Fruit fly (Drosophila melanogaster): ENCODE measurements around the gene Etfb.

The Etfb gene

DNA sequence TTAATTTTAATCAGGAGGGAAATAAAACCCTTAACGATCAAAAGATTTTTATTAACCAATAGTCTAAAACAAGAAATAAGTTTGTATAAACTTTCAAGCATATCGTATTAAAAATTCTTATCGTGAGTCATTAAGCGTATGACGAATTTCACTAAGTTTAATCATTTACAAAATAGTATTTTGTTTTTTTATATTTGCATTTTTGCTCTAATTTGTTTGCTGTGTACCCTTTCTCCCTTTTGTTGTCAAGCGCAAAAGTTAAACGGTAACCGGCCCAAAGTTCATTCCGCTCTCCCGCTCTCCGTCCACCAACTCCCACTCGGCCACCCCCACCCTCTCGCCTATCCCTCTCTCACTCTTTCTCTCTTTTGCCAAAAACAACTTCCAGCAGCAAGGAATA is 38.9 kb downstream of the Etfb start:
- TF ChIP-seq CG8478 (optimal IDR thresholded peaks at IDR 0.05) (no peak), CTCF (optimal IDR thresholded peaks at IDR 0.05) (no peak)

dm6 chr3R:29763154-29763553 is 39.6 kb downstream of the Etfb start:
- TF ChIP-seq CG8478 (optimal IDR thresholded peaks at IDR 0.05) (no peak), CTCF (optimal IDR thresholded peaks at IDR 0.05) (no peak)

dm6 chr3R:29762297-29762696 is 40.4 kb downstream of the Etfb start:
- no peak for TF ChIP-seq CG8478 (optimal IDR thresholded peaks at IDR 0.05)
- no peak for TF ChIP-seq CTCF (optimal IDR thresholded peaks at IDR 0.05)

dm6 chr3R:29761569-29761968 is 41.2 kb downstream of the Etfb start:
- TF ChIP-seq CG8478 (optimal IDR thresholded peaks at IDR 0.05) = no peak
- TF ChIP-seq CTCF (optimal IDR thresholded peaks at IDR 0.05) = no peak

DNA sequence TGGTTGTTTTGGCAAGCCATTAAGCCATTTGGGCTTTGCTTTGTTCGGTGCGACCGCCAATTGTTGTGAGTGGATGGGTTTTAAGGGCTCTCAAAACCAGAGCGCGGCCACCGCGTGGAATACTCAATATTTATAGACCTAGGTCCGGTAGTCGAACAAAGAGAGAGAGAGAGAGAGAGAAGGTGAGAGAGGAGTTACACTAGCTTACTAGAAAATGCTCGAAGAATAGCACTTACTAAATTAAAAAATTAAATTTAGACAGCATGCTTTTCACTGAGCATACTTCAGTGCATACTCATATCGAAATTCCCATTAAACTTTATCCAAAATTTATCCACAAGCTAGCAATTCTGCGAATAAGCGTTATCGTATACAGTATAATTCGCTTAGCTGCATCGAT is 42.7 kb downstream of the Etfb start:
- TF ChIP-seq CTCF (optimal IDR thresholded peaks at IDR 0.05) = no peak
- no peak for TF ChIP-seq CG8478 (optimal IDR thresholded peaks at IDR 0.05)

DNA sequence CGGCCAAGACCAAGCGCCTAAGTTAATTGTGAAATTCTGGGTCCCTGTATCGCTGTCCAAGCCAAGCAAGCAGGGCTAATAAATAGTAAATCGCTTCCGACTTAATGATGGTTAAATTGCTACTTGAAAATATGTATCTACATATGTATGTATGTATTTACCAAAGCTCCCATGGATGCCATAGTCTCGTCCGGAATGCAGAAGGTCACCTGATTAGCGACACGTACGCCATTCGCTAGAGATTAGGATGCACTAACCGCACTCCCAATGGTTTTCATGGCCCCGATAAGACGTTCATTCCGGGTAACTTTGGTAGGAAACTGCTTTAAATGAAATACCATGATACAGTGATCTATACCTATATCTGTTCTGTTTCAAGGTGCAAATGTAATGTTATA is 44.0 kb downstream of the Etfb start:
- no peak for TF ChIP-seq CTCF (optimal IDR thresholded peaks at IDR 0.05)
- TF ChIP-seq CG8478 (optimal IDR thresholded peaks at IDR 0.05) = no peak

dm6 chr3R:29758129-29758733 is 44.5 kb downstream of the Etfb start:
- TF ChIP-seq CTCF (optimal IDR thresholded peaks at IDR 0.05) = no peak
- TF ChIP-seq CG8478 (optimal IDR thresholded peaks at IDR 0.05) = no peak

DNA sequence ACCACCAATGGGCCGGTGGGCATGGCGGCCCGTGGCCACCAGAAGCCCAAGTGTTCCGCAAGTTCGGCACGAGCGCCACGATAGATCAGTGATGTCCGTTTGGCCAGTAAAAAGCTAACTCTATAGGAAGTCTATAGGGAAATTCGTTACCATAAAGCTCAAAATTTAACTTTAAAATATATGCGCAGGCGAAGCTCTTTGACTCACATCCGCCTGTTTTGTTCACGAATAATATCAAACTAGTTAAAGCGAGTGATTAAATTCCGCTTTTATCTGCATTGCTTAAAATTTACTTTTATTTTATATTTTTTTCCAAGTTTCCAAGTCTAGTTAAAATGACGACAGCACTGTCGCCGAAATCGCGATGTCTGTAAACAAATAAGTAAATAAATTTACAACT is 45.1 kb downstream of the Etfb start:
- no peak for TF ChIP-seq CTCF (optimal IDR thresholded peaks at IDR 0.05)
- TF ChIP-seq CG8478 (optimal IDR thresholded peaks at IDR 0.05) = peak; percentile 48

DNA sequence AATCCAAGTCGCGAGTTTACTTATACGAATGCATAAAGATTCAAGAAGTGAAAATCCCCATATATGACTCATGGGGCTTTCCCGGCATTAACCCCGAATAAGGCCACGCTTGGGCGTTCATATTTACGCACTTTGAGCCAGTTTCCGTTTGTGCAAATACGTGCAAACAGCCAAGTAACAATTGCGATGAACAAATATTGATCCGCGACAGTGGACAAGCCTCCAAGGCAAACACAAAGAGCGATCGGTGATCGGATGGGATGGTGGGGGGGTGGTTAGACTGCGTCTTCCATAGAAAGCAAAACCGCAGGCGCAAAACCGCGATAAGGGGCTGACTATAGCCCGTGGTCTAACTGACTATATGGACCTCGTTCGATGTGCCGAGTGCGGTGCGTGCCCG is 45.5 kb downstream of the Etfb start:
- TF ChIP-seq CTCF (optimal IDR thresholded peaks at IDR 0.05) (no peak), CG8478 (optimal IDR thresholded peaks at IDR 0.05) (no peak)

dm6 chr3R:29756153-29756552 is 46.6 kb downstream of the Etfb start:
- TF ChIP-seq CG8478 (optimal IDR thresholded peaks at IDR 0.05) (no peak), CTCF (optimal IDR thresholded peaks at IDR 0.05) (no peak)

DNA sequence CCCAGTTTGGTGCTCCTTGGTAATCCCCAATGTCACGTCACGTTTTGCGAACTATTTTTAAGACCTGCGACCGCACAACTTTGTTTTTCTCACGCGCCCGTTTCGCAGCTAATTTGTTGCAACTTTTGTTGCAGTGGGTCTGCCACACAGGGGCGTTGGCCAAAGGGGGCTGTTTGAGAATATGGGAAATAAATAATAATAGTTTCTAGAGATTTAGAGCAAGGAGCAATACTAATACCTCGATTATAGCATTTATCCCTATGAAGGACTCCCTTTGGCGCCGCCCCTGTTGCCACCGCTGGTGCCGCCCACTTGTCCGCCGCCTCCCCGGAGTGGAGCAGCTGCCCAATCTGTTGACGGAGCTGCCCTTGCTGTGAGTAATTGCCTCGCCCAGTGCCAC is 47.5 kb downstream of the Etfb start:
- no peak for TF ChIP-seq CTCF (optimal IDR thresholded peaks at IDR 0.05)
- TF ChIP-seq CG8478 (optimal IDR thresholded peaks at IDR 0.05) = no peak
